Worm (Caenorhabditis elegans) whole organism, late embryonic: ENCODE measurements around the gene R12B2.8.

ENCODE experiments used
- ama-1 ChIP-seq: fragments of 150-350 bp; optimal IDR thresholded peaks from 2 replicates; lab custom pipeline; 2014
- nhr-11 ChIP-seq: fragments of 150-350 bp; optimal IDR thresholded peaks from 2 replicates; lab custom pipeline; 2014; ENCODE audit warnings: missing biosample characterization, missing genetic modification characterization
- pha-4 ChIP-seq: fragments of 150-350 bp; optimal IDR thresholded peaks from 2 replicates; lab custom pipeline; 2018; ENCODE audit warnings: missing biosample characterization, missing genetic modification reagents, missing genetic modification characterization
- rnt-1 ChIP-seq: sonication (generic microtip); optimal IDR thresholded peaks from 2 replicates; lab custom pipeline; 2016; ENCODE audit warnings: missing genetic modification characterization, missing compliant biosample characterization
- sdc-2 ChIP-seq: sonication (generic microtip); optimal IDR thresholded peaks from 2 replicates; lab custom pipeline; 2016; ENCODE audit warnings: missing genotype, missing genetic modification characterization, missing compliant biosample characterization
- syd-9 ChIP-seq: sonication (generic microtip); optimal IDR thresholded peaks from 2 replicates; lab custom pipeline; 2016; ENCODE audit warnings: mild to moderate bottlenecking, missing genetic modification characterization, moderate library complexity, missing compliant biosample characterization
- unc-3 ChIP-seq, 2 experiments: fragments of 200-800 bp in 1 of 2; sonication (Bioruptor generic) in 1 of 2; sonication (generic microtip) in 1 of 2; conservative IDR thresholded peaks in 1 of 2; optimal IDR thresholded peaks in 1 of 2; 2 replicates each; pipeline versions ENCODE4 v1.3.6 to Lab custom; 2016 to 2022; ENCODE audit warnings: missing compliant biosample characterization in 2 of 2, missing genetic modification characterization in 2 of 2, missing genetic modification reagents in 1 of 2

DNA sequence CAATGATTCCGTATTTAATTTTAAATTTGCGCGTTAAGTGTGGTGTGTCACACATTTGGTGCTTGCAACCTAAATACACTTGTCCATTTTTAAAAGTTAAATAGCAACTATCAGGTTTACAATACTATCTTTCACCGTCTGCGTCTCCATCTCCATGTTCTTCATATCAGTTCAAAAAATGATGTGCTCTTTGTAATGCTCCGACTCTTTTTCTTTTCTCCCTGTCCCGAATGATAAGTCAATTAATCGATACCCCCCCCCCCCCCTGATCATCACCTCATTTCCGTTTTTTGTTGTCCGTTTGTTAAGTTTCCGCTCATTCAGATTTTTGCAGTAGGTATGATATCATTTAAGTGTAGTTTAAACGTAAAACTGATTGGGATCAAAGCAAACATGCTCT is 9.6 kb upstream of the R12B2.8 start:
- TF ChIP-seq sdc-2 (tag; lab: Kevin White, UChicago) (no peak), nhr-11 (tag; lab: Kevin White, UChicago) (no peak), pha-4 (tag; lab: Kevin White, UChicago) (no peak), ama-1 (lab: Kevin White, UChicago) (no peak), unc-3 (GFP tag; conservative IDR thresholded peaks at IDR 0.05; lab: Robert Waterston, UW) (no peak), unc-3 (tag; optimal IDR thresholded peaks at IDR 0.05; lab: Kevin White, UChicago) (no peak), syd-9 (no peak), rnt-1 (no peak)
